Worm (Caenorhabditis elegans) whole organism, L3 larva: ENCODE results near the gene mbk-2.

ENCODE experiments used
- ZK546.5 ChIP-seq: sonication (generic microtip); optimal IDR thresholded peaks from 2 replicates; lab custom pipeline; 2017; ENCODE audit warnings: missing biosample characterization, missing genetic modification characterization
- nhr-12 ChIP-seq: fragments of 150-350 bp; optimal IDR thresholded peaks from 2 replicates; lab custom pipeline; 2014; ENCODE audit warnings: missing biosample characterization, missing genetic modification characterization
- snpc-4 ChIP-seq: fragments of 150-350 bp; optimal IDR thresholded peaks from 2 replicates; lab custom pipeline; 2014; ENCODE audit warnings: missing biosample characterization, missing genetic modification characterization
- unc-62 ChIP-seq: fragments of 150-350 bp; sonication (generic microtip); optimal IDR thresholded peaks from 4 replicates; lab custom pipeline; 2014; ENCODE audit warnings: missing biosample characterization, missing genetic modification reagents, missing genetic modification characterization

DNA sequence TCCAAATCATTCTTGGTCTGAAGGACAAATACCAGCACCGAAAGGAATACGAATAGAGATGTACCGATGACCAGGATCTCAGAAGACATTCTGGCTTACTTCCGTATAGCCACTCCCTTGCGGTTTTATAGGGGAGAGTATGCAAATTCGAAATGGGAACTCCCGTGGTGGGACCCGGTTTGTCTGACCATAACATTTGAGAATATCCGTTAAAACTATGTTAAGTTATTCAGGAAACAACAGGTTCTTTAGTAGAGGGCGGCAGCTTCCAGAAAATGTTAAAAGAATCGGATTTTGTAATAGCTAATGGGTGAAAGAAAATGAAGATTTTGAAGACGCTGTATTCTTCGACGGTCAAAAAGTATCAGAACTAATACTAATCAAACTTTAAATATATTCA, 58.2 kb downstream of the mbk-2 start, which contains the start of gene col-131:
- TF ChIP-seq snpc-4 (tag; lab: Kevin White, UChicago), result no peak
- TF ChIP-seq ZK546.5 (tag; lab: Kevin White, UChicago), result no peak
- no peak for TF ChIP-seq unc-62 (GFP tag; lab: Kevin White, UChicago)
- TF ChIP-seq nhr-12 (tag; lab: Kevin White, UChicago), result no peak
